Fruit fly (Drosophila melanogaster) whole organism, embryonic: Measurements from ENCODE around the gene Atu.

Experiments used
- ATbp ChIP-seq: fragments of 200-800 bp; sonication (Bioruptor generic); optimal IDR thresholded peaks from 2 replicates; lab custom pipeline; 2017; ENCODE audit warnings: missing biosample characterization, mild to moderate bottlenecking, missing genetic modification characterization, missing genetic modification reagents
- Antp ChIP-seq: fragments of 200-800 bp; sonication (Bioruptor generic); optimal IDR thresholded peaks from 3 replicates; lab custom pipeline; 2016; ENCODE audit warnings: missing biosample characterization, missing genetic modification characterization
- Bteb2 ChIP-seq: fragments of 200-800 bp; sonication (Bioruptor generic); optimal IDR thresholded peaks from 2 replicates; lab custom pipeline; 2016; ENCODE audit warnings: missing biosample characterization, missing genetic modification characterization
- CG1024 ChIP-seq: fragments of 200-800 bp; sonication (Bioruptor generic); IDR thresholded peaks from 2 replicates; pipeline ENCODE4 v1.3.6; 2022; ENCODE audit warnings: missing biosample characterization, missing genetic modification characterization
- CG10959 ChIP-seq: fragments of 200-800 bp; sonication (Bioruptor generic); IDR thresholded peaks from 2 replicates; pipeline ENCODE4 v1.3.6; 2022; ENCODE audit warnings: missing biosample characterization, missing genetic modification characterization
- CG11247 ChIP-seq: fragments of 200-800 bp; sonication (Bioruptor generic); IDR thresholded peaks from 2 replicates; pipeline ENCODE4 v1.3.6; 2022; ENCODE audit warnings: missing biosample characterization, missing genetic modification characterization
- CG14710 ChIP-seq: fragments of 200-800 bp; sonication (Bioruptor generic); optimal IDR thresholded peaks from 3 replicates; lab custom pipeline; 2019; ENCODE audit warnings: missing biosample characterization, mild to moderate bottlenecking, missing genetic modification characterization, moderate library complexity
- CG15479 ChIP-seq: fragments of 200-800 bp; sonication (Bioruptor generic); optimal IDR thresholded peaks from 3 replicates; lab custom pipeline; 2019; ENCODE audit warnings: missing biosample characterization, mild to moderate bottlenecking, missing genetic modification characterization, moderate library complexity
- CG15601 ChIP-seq: fragments of 200-800 bp; sonication (Bioruptor generic); optimal IDR thresholded peaks from 3 replicates; lab custom pipeline; 2019; ENCODE audit warnings: missing biosample characterization, mild to moderate bottlenecking, missing genetic modification characterization, moderate library complexity
- CG1647 ChIP-seq: fragments of 200-800 bp; sonication (Bioruptor generic); optimal IDR thresholded peaks from 3 replicates; lab custom pipeline; 2016; ENCODE audit warnings: missing biosample characterization, missing genetic modification characterization
- CG2678 ChIP-seq: fragments of 200-800 bp; sonication (Bioruptor generic); optimal IDR thresholded peaks from 3 replicates; lab custom pipeline; 2019; ENCODE audit warnings: missing biosample characterization, mild to moderate bottlenecking, missing genetic modification characterization, moderate library complexity
- CG2875 ChIP-seq: fragments of 200-800 bp; sonication (Bioruptor generic); optimal IDR thresholded peaks from 2 replicates; lab custom pipeline; 2017; ENCODE audit warnings: missing biosample characterization, mild to moderate bottlenecking, missing genetic modification characterization, missing genetic modification reagents
- CG31441 ChIP-seq: fragments of 200-800 bp; sonication (Bioruptor generic); IDR thresholded peaks from 2 replicates; pipeline ENCODE4 v1.3.6; 2022; ENCODE audit warnings: missing biosample characterization, missing genetic modification characterization
- CG34422 ChIP-seq: fragments of 200-800 bp; sonication (Bioruptor generic); IDR thresholded peaks from 3 replicates; pipeline ENCODE4 v1.3.6; 2022; ENCODE audit warnings: missing biosample characterization, missing genetic modification characterization
- CG3838 ChIP-seq: fragments of 200-800 bp; sonication (Bioruptor generic); optimal IDR thresholded peaks from 3 replicates; lab custom pipeline; 2016; ENCODE audit warnings: missing biosample characterization, missing genetic modification characterization
- CG43689 ChIP-seq: fragments of 200-800 bp; sonication (Bioruptor generic); IDR thresholded peaks from 2 replicates; pipeline ENCODE4 v1.3.6; 2022; ENCODE audit warnings: missing biosample characterization, missing genetic modification characterization
- CG4424 ChIP-seq: fragments of 200-800 bp; sonication (Bioruptor generic); optimal IDR thresholded peaks from 3 replicates; lab custom pipeline; 2016; ENCODE audit warnings: missing biosample characterization, missing genetic modification characterization
- CG7839 ChIP-seq: fragments of 200-800 bp; sonication (Bioruptor generic); optimal IDR thresholded peaks from 3 replicates; lab custom pipeline; 2018; ENCODE audit warnings: missing biosample characterization, mild to moderate bottlenecking, missing genetic modification characterization, moderate library complexity
- CG7987 ChIP-seq: fragments of 200-800 bp; sonication (Bioruptor generic); optimal IDR thresholded peaks from 2 replicates; lab custom pipeline; 2018; ENCODE audit warnings: missing biosample characterization, mild to moderate bottlenecking, missing genetic modification characterization, moderate library complexity
- CTCF ChIP-seq: fragments of 200-800 bp; sonication (Bioruptor generic); optimal IDR thresholded peaks from 2 replicates; lab custom pipeline; 2017; ENCODE audit warnings: missing biosample characterization, mild to moderate bottlenecking, missing genetic modification characterization, moderate library complexity
- Doc3 ChIP-seq: fragments of 200-800 bp; sonication (Bioruptor generic); IDR thresholded peaks from 3 replicates; pipeline ENCODE4 v1.3.6; 2022; ENCODE audit warnings: missing biosample characterization, missing genetic modification characterization; ENCODE audit not compliant: partially characterized antibody
- E2f2 ChIP-seq: fragments of 200-800 bp; sonication (Bioruptor generic); IDR thresholded peaks from 2 replicates; pipeline ENCODE4 v1.3.6; 2022; ENCODE audit warnings: missing biosample characterization, missing genetic modification characterization
- Elba2 ChIP-seq: fragments of 200-800 bp; sonication (Bioruptor generic); optimal IDR thresholded peaks from 3 replicates; lab custom pipeline; 2016; ENCODE audit warnings: missing biosample characterization, missing genetic modification characterization
- Ets97D ChIP-seq: fragments of 200-800 bp; sonication (Bioruptor generic); optimal IDR thresholded peaks from 3 replicates; lab custom pipeline; 2016; ENCODE audit warnings: missing biosample characterization, missing genetic modification characterization
- H2.0 ChIP-seq: fragments of 200-800 bp; sonication (Bioruptor generic); IDR thresholded peaks from 2 replicates; pipeline ENCODE4 v1.3.6; 2022; ENCODE audit warnings: missing biosample characterization, missing genetic modification characterization
- HLHmδ ChIP-seq: fragments of 200-800 bp; sonication (Bioruptor generic); optimal IDR thresholded peaks from 2 replicates; lab custom pipeline; 2018; ENCODE audit warnings: missing biosample characterization, mild to moderate bottlenecking, missing genetic modification characterization, moderate library complexity
- Hmx ChIP-seq: fragments of 200-800 bp; sonication (Bioruptor generic); optimal IDR thresholded peaks from 2 replicates; lab custom pipeline; 2016; ENCODE audit warnings: missing biosample characterization, missing genetic modification characterization
- Hsf ChIP-seq: fragments of 200-800 bp; sonication (Bioruptor generic); optimal IDR thresholded peaks from 3 replicates; lab custom pipeline; 2016; ENCODE audit warnings: missing biosample characterization, missing genetic modification characterization
- MTF-1 ChIP-seq: fragments of 200-800 bp; sonication (Bioruptor generic); optimal IDR thresholded peaks from 2 replicates; lab custom pipeline; 2018; ENCODE audit warnings: missing biosample characterization, mild to moderate bottlenecking, missing genetic modification characterization, borderline replicate concordance
- Mad ChIP-seq: fragments of 200-800 bp; sonication (Bioruptor generic); optimal IDR thresholded peaks from 2 replicates; lab custom pipeline; 2016; ENCODE audit warnings: missing biosample characterization, missing genetic modification characterization
- Poxn ChIP-seq: fragments of 200-800 bp; sonication (Bioruptor generic); IDR thresholded peaks from 2 replicates; pipeline ENCODE4 v1.3.6; 2022; ENCODE audit warnings: missing biosample characterization, missing genetic modification characterization
- az2 ChIP-seq: fragments of 200-800 bp; sonication (Bioruptor generic); optimal IDR thresholded peaks from 3 replicates; lab custom pipeline; 2016; ENCODE audit warnings: missing biosample characterization, missing genetic modification characterization
- chif ChIP-seq, 2 experiments: fragments of 200-800 bp; sonication (Bioruptor generic); optimal IDR thresholded peaks; 3 replicates each; lab custom pipeline; 2016; ENCODE audit warnings: missing biosample characterization in 2 of 2, missing genetic modification characterization in 2 of 2
- chn ChIP-seq: fragments of 200-800 bp; sonication (Bioruptor generic); optimal IDR thresholded peaks from 2 replicates; lab custom pipeline; 2016; ENCODE audit warnings: missing biosample characterization, missing genetic modification characterization
- dimm ChIP-seq: fragments of 200-800 bp; sonication (Bioruptor generic); IDR thresholded peaks from 2 replicates; pipeline ENCODE4 v1.3.6; 2022; ENCODE audit warnings: missing biosample characterization, missing genetic modification characterization
- ems ChIP-seq: fragments of 200-800 bp; sonication (Bioruptor generic); optimal IDR thresholded peaks from 3 replicates; lab custom pipeline; 2016; ENCODE audit warnings: missing biosample characterization, missing genetic modification characterization
- inv ChIP-seq: fragments of 200-800 bp; sonication (Bioruptor generic); IDR thresholded peaks from 2 replicates; pipeline ENCODE4 v1.3.6; 2022; ENCODE audit warnings: missing biosample characterization, missing genetic modification characterization; ENCODE audit not compliant: partially characterized antibody
- kay ChIP-seq: fragments of 200-800 bp; sonication (Bioruptor generic); optimal IDR thresholded peaks from 2 replicates; lab custom pipeline; 2016; ENCODE audit warnings: missing biosample characterization, missing genetic modification characterization
- lab ChIP-seq: fragments of 200-800 bp; sonication (Bioruptor generic); optimal IDR thresholded peaks from 3 replicates; lab custom pipeline; 2017; ENCODE audit warnings: missing biosample characterization, missing genetic modification characterization, mild to moderate bottlenecking, moderate library complexity, missing genetic modification reagents
- nmo ChIP-seq: fragments of 200-800 bp; sonication (Bioruptor generic); optimal IDR thresholded peaks from 2 replicates; lab custom pipeline; 2018; ENCODE audit warnings: missing biosample characterization, mild to moderate bottlenecking, missing genetic modification characterization, moderate library complexity
- pum ChIP-seq: fragments of 200-800 bp; sonication (Bioruptor generic); optimal IDR thresholded peaks from 2 replicates; lab custom pipeline; 2016; ENCODE audit warnings: missing biosample characterization, missing genetic modification characterization
- pzg ChIP-seq: fragments of 200-800 bp; sonication (Bioruptor generic); optimal IDR thresholded peaks from 3 replicates; lab custom pipeline; 2018; ENCODE audit warnings: missing biosample characterization, mild to moderate bottlenecking, missing genetic modification characterization, moderate library complexity
- tap ChIP-seq: fragments of 200-800 bp; optimal IDR thresholded peaks from 3 replicates; lab custom pipeline; 2019; ENCODE audit warnings: missing biosample characterization, mild to moderate bottlenecking, missing genetic modification characterization, moderate library complexity
- trem ChIP-seq: fragments of 200-800 bp; optimal IDR thresholded peaks from 3 replicates; lab custom pipeline; 2019; ENCODE audit warnings: missing biosample characterization, mild to moderate bottlenecking, missing genetic modification characterization, moderate library complexity
- usp ChIP-seq: fragments of >200 bp; optimal IDR thresholded peaks from 2 replicates; lab custom pipeline; 2017; ENCODE audit warnings: missing biosample characterization, missing genetic modification characterization

Atu gene

DNA sequence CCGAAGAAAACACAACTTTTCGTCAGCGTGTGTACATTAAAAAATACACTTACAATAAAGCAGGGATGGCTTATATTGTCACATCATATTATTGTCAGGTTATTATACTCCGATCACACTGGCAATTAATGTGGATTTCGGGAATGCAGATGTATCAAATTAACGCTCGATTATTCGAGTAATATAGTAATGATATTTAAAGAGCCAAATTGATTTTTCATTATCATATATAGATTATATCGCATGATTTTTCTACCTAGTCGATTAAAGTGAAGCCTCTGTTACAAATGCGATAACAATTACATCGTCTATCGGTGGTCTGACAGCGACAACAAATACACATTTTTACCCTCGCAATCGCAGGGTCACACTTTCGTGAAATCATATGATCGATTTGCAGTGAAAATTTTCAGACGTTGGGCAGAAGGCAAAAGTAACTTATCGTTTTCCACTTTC is 21.7 kb upstream of the Atu start, which contains the start of the genes noi and Vha26 (continued):
- TF ChIP-seq Ets97D (GFP tag; lab: Kevin White, UChicago) (peak; percentile 77), CG1647 (GFP tag; lab: Kevin White, UChicago) (no peak), CG3838 (GFP tag; lab: Kevin White, UChicago) (no peak), ATbp (GFP tag; lab: Kevin White, UChicago) (no peak), CG2875 (GFP tag; lab: Kevin White, UChicago) (peak; percentile 12), dimm (no peak), chn (GFP tag; lab: Kevin White, UChicago) (no peak), trem (tag; lab: Kevin White, UChicago) (peak; percentile 91), Hmx (GFP tag; lab: Kevin White, UChicago) (no peak), Hsf (GFP tag; lab: Kevin White, UChicago) (peak; percentile 38), inv (peak; percentile 53; the same call in 1 of the 2 replicates), Bteb2 (GFP tag; lab: Kevin White, UChicago) (no peak), Antp (GFP tag; lab: Kevin White, UChicago) (no peak), CG15601 (tag; lab: Kevin White, UChicago) (peak; percentile 68), CG11247 (GFP tag; lab: Robert Waterston, UW) (no peak), HLHmδ (GFP tag; lab: Kevin White, UChicago) (no peak), MTF-1 (GFP tag; lab: Kevin White, UChicago) (no peak), tap (tag; lab: Kevin White, UChicago) (no peak), nmo (GFP tag; lab: Kevin White, UChicago) (peak; percentile 87), CG43689 (GFP tag; lab: Robert Waterston, UW) (no peak), chif (GFP tag; optimal IDR thresholded peaks at IDR 0.05; lab: Kevin White, UChicago) (no peak), E2f2 (GFP tag; lab: Robert Waterston, UW) (peak; percentile 41; the same call in 1 of the 2 replicates), Doc3 (peak; percentile 46; the same call in 2 of the 3 replicates), kay (GFP tag; lab: Kevin White, UChicago) (no peak), Elba2 (GFP tag; lab: Kevin White, UChicago) (no peak), CG2678 (tag; lab: Kevin White, UChicago) (no peak), CG7839 (tag; lab: Kevin White, UChicago) (no peak), CTCF (GFP tag; lab: Kevin White, UChicago) (peak; percentile 7), ems (GFP tag; lab: Kevin White, UChicago) (no peak), CG31441 (no peak; the same call in 1 of the 2 replicates), usp (no peak), CG10959 (GFP tag; lab: Robert Waterston, UW) (no peak), CG1024 (peak; percentile 74), lab (no peak), Mad (GFP tag; lab: Kevin White, UChicago) (peak; percentile 13), az2 (GFP tag; lab: Kevin White, UChicago) (peak; percentile 3), Poxn (GFP tag; lab: Robert Waterston, UW) (no peak), CG14710 (tag; lab: Kevin White, UChicago) (peak; percentile 99), CG4424 (GFP tag; lab: Kevin White, UChicago) (peak; percentile 3), CG7987 (GFP tag; lab: Kevin White, UChicago) (no peak), CG15479 (GFP tag; lab: Kevin White, UChicago) (no peak), pum (GFP tag; lab: Kevin White, UChicago) (peak; percentile 34), pzg (GFP tag; lab: Kevin White, UChicago) (peak; percentile 90), H2.0 (GFP tag; lab: Robert Waterston, UW) (no peak), CG34422 (no peak)
